Worm (Caenorhabditis elegans) whole organism, young adult: ENCODE measurements around the gene F36H5.14.

Source experiments
- B0019.2 ChIP-seq: fragments of 200-800 bp; sonication (Bioruptor generic); conservative IDR thresholded peaks from 2 replicates; pipeline ENCODE4 v1.3.6; 2022; ENCODE audit warnings: missing genetic modification reagents, missing genetic modification characterization, missing compliant biosample characterization
- B0261.1 ChIP-seq: sonication (generic microtip); optimal IDR thresholded peaks from 2 replicates; lab custom pipeline; 2016; ENCODE audit warnings: mild to moderate bottlenecking, missing genetic modification characterization, moderate library complexity, missing compliant biosample characterization
- C06A6.2 ChIP-seq: fragments of 200-800 bp; sonication (Bioruptor generic); conservative IDR thresholded peaks from 2 replicates; pipeline ENCODE4 v1.3.6; 2022; ENCODE audit warnings: missing genetic modification characterization, missing compliant biosample characterization
- D2030.7 ChIP-seq: fragments of 200-800 bp; sonication (Bioruptor generic); IDR thresholded peaks from 2 replicates; pipeline ENCODE4 v1.3.6; 2022; ENCODE audit warnings: missing genetic modification reagents, missing genetic modification characterization, missing compliant biosample characterization
- F10E7.11 ChIP-seq: sonication (generic microtip); optimal IDR thresholded peaks from 2 replicates; lab custom pipeline; 2017; ENCODE audit warnings: mild to moderate bottlenecking, missing genetic modification characterization, moderate library complexity, missing compliant biosample characterization
- F33H1.4 ChIP-seq: fragments of 200-800 bp; sonication (Bioruptor generic); IDR thresholded peaks from 2 replicates; pipeline ENCODE4 v1.3.6; 2022; ENCODE audit warnings: missing genetic modification reagents, missing genetic modification characterization, missing compliant biosample characterization
- F37B4.10 ChIP-seq: fragments of 200-800 bp; sonication (Bioruptor generic); IDR thresholded peaks from 2 replicates; pipeline ENCODE4 v1.3.6; 2022; ENCODE audit warnings: missing genetic modification characterization, missing compliant biosample characterization
- F57C9.4 ChIP-seq: sonication (generic microtip); optimal IDR thresholded peaks from 2 replicates; lab custom pipeline; 2017; ENCODE audit warnings: mild to moderate bottlenecking, missing genetic modification characterization, missing compliant biosample characterization
- Y53G8AR.9 ChIP-seq: fragments of 200-800 bp; sonication (Bioruptor generic); conservative IDR thresholded peaks from 2 replicates; pipeline ENCODE4 v1.3.6; 2022; ENCODE audit warnings: missing genetic modification reagents, missing genetic modification characterization, missing compliant biosample characterization
- Y67H2A.10 ChIP-seq: fragments of 200-800 bp; sonication (Bioruptor generic); conservative IDR thresholded peaks from 2 replicates; pipeline ENCODE4 v1.3.6; 2022; ENCODE audit warnings: missing genetic modification reagents, missing genetic modification characterization, missing compliant biosample characterization
- Y79H2A.3 ChIP-seq: fragments of 200-800 bp; sonication (Bioruptor generic); conservative IDR thresholded peaks from 2 replicates; pipeline ENCODE4 v1.3.6; 2022; ENCODE audit warnings: missing genetic modification reagents, missing genetic modification characterization, missing compliant biosample characterization
- ZK185.1 ChIP-seq: sonication (generic microtip); optimal IDR thresholded peaks from 2 replicates; lab custom pipeline; 2016; ENCODE audit warnings: mild to moderate bottlenecking, missing genetic modification characterization, missing compliant biosample characterization; ENCODE audit not compliant: poor library complexity, severe bottlenecking
- ama-1 ChIP-seq, 3 experiments: fragments of 150-350 bp in 1 of 3; sonication (generic microtip) in 2 of 3; optimal IDR thresholded peaks; 2 replicates each; lab custom pipeline; 2014 to 2018; ENCODE audit warnings: missing biosample characterization in 2 of 3, missing genetic modification characterization in 2 of 3, missing genetic modification reagents in 2 of 3
- athp-1 ChIP-seq: sonication (generic microtip); optimal IDR thresholded peaks from 2 replicates; lab custom pipeline; 2017; ENCODE audit warnings: mild to moderate bottlenecking, missing genetic modification characterization, missing compliant biosample characterization
- attf-3 ChIP-seq: fragments of 200-800 bp; sonication (Bioruptor generic); conservative IDR thresholded peaks from 2 replicates; pipeline ENCODE4 v1.3.6; 2022; ENCODE audit warnings: missing genetic modification reagents, missing genetic modification characterization, missing compliant biosample characterization
- attf-5 ChIP-seq: fragments of 200-800 bp; sonication (Bioruptor generic); optimal IDR thresholded peaks from 2 replicates; lab custom pipeline; 2018; ENCODE audit warnings: mild to moderate bottlenecking, missing genetic modification characterization, missing compliant biosample characterization
- bed-1 ChIP-seq: fragments of 200-800 bp; sonication (Bioruptor generic); IDR thresholded peaks from 2 replicates; pipeline ENCODE4 v1.3.6; 2022; ENCODE audit warnings: missing genetic modification reagents, missing genetic modification characterization, missing compliant biosample characterization
- ceh-27 ChIP-seq: fragments of 200-800 bp; sonication (Bioruptor generic); optimal IDR thresholded peaks from 2 replicates; lab custom pipeline; 2018; ENCODE audit warnings: mild to moderate bottlenecking, missing genetic modification characterization, moderate library complexity, missing compliant biosample characterization
- ceh-58 ChIP-seq: fragments of 200-800 bp; sonication (Bioruptor generic); IDR thresholded peaks from 2 replicates; pipeline ENCODE4 v1.3.6; 2022; ENCODE audit warnings: missing genetic modification characterization, missing compliant biosample characterization
- dox-1 ChIP-seq: fragments of 200-800 bp; sonication (Bioruptor generic); IDR thresholded peaks from 2 replicates; pipeline ENCODE4 v1.3.6; 2022; ENCODE audit warnings: missing genetic modification reagents, missing genetic modification characterization, missing compliant biosample characterization
- dpff-1 ChIP-seq: sonication (generic microtip); optimal IDR thresholded peaks from 2 replicates; lab custom pipeline; 2017; ENCODE audit warnings: mild to moderate bottlenecking, missing genetic modification characterization, missing compliant biosample characterization
- ekl-4 ChIP-seq: fragments of 200-800 bp; sonication (Bioruptor generic); IDR thresholded peaks from 2 replicates; pipeline ENCODE4 v1.3.6; 2022; ENCODE audit warnings: missing genetic modification reagents, missing genetic modification characterization, missing compliant biosample characterization
- hlh-12 ChIP-seq: sonication (generic microtip); optimal IDR thresholded peaks from 2 replicates; lab custom pipeline; 2016; ENCODE audit warnings: missing genetic modification characterization, missing compliant biosample characterization
- hmg-20 ChIP-seq: fragments of 200-800 bp; sonication (Bioruptor generic); IDR thresholded peaks from 2 replicates; pipeline ENCODE4 v1.3.6; 2022; ENCODE audit warnings: missing genetic modification reagents, missing genetic modification characterization, missing compliant biosample characterization
- hsf-1 ChIP-seq: fragments of 200-800 bp; sonication (Bioruptor generic); IDR thresholded peaks from 2 replicates; pipeline ENCODE4 v1.3.6; 2022; ENCODE audit warnings: missing genetic modification reagents, missing genetic modification characterization, missing compliant biosample characterization
- lag-1 ChIP-seq: fragments of 200-800 bp; sonication (Bioruptor generic); IDR thresholded peaks from 2 replicates; pipeline ENCODE4 v1.3.6; 2022; ENCODE audit warnings: missing genetic modification reagents, missing genetic modification characterization, missing compliant biosample characterization
- lin-54 ChIP-seq: fragments of 200-800 bp; sonication (Bioruptor generic); optimal IDR thresholded peaks from 2 replicates; lab custom pipeline; 2018; ENCODE audit warnings: mild to moderate bottlenecking, missing genetic modification characterization, missing compliant biosample characterization
- lsl-1 ChIP-seq: fragments of 200-800 bp; sonication (Bioruptor generic); optimal IDR thresholded peaks from 2 replicates; lab custom pipeline; 2018; ENCODE audit warnings: mild to moderate bottlenecking, missing genetic modification characterization, moderate library complexity, missing compliant biosample characterization
- madf-8 ChIP-seq: fragments of 200-800 bp; sonication (Bioruptor generic); conservative IDR thresholded peaks from 2 replicates; pipeline ENCODE4 v1.3.6; 2022; ENCODE audit warnings: missing genetic modification reagents, missing genetic modification characterization, missing compliant biosample characterization
- mxl-1 ChIP-seq: sonication (generic microtip); optimal IDR thresholded peaks from 2 replicates; lab custom pipeline; 2016; ENCODE audit warnings: missing genetic modification characterization, missing compliant biosample characterization
- sdz-38 ChIP-seq: sonication (generic microtip); optimal IDR thresholded peaks from 2 replicates; lab custom pipeline; 2016; ENCODE audit warnings: missing genotype, missing genetic modification characterization, missing compliant biosample characterization
- snpc-1.1 ChIP-seq: sonication (generic microtip); optimal IDR thresholded peaks from 2 replicates; lab custom pipeline; 2017; ENCODE audit warnings: missing genetic modification characterization, mild to moderate bottlenecking, missing compliant biosample characterization, antibody characterized with exemption, moderate library complexity, missing genotype, missing genetic modification reagents; ENCODE audit not compliant: insufficient read depth
- tbp1 ChIP-seq: fragments of 200-800 bp; sonication (Bioruptor generic); optimal IDR thresholded peaks from 2 replicates; lab custom pipeline; 2018; ENCODE audit warnings: mild to moderate bottlenecking, missing genetic modification characterization, missing compliant biosample characterization
- tbx-9 ChIP-seq: sonication (generic microtip); optimal IDR thresholded peaks from 2 replicates; lab custom pipeline; 2016; ENCODE audit warnings: borderline replicate concordance, missing genetic modification characterization, inconsistent platforms, missing compliant biosample characterization
- tlf-1 ChIP-seq: fragments of 200-800 bp; sonication (Bioruptor generic); optimal IDR thresholded peaks from 2 replicates; lab custom pipeline; 2018; ENCODE audit warnings: mild to moderate bottlenecking, missing genetic modification characterization, missing compliant biosample characterization
- xnd-1 ChIP-seq: sonication (generic microtip); optimal IDR thresholded peaks from 2 replicates; lab custom pipeline; 2016; ENCODE audit warnings: missing genotype, missing genetic modification reagents, missing genetic modification characterization, missing compliant biosample characterization
- ztf-26 ChIP-seq: sonication (generic microtip); optimal IDR thresholded peaks from 2 replicates; lab custom pipeline; 2017; ENCODE audit warnings: missing genetic modification characterization, missing compliant biosample characterization
- ztf-28 ChIP-seq: fragments of 200-800 bp; sonication (Bioruptor generic); IDR thresholded peaks from 2 replicates; pipeline ENCODE4 v1.3.6; 2022; ENCODE audit warnings: missing genetic modification reagents, missing genetic modification characterization, missing compliant biosample characterization
- ztf-3 ChIP-seq: fragments of 200-800 bp; sonication (Bioruptor generic); optimal IDR thresholded peaks from 2 replicates; lab custom pipeline; 2018; ENCODE audit warnings: mild to moderate bottlenecking, missing genetic modification characterization, missing compliant biosample characterization

Gene F36H5.14

ce11 chrII:1759602-1760001 is 15.7 kb upstream of the F36H5.14 start, which contains the start of gene F36H5.18:
Gene F36H5.18 (plus strand): TSS chrII:1759902.
- TF ChIP-seq Y67H2A.10 (GFP tag; lab: Robert Waterston, UW) (no peak), attf-5 (no peak), tlf-1 (GFP tag; lab: Kevin White, UChicago) (no peak), dox-1 (no peak), B0019.2 (GFP tag; lab: Robert Waterston, UW) (no peak), F33H1.4 (GFP tag; lab: Robert Waterston, UW) (no peak), dpff-1 (tag; lab: Kevin White, UChicago) (no peak), F10E7.11 (tag; lab: Kevin White, UChicago) (no peak), snpc-1.1 (tag; lab: Kevin White, UChicago) (no peak), hmg-20 (GFP tag; lab: Robert Waterston, UW) (no peak), ceh-27 (GFP tag; lab: Kevin White, UChicago) (no peak), tbx-9 (tag; lab: Kevin White, UChicago) (no peak), tbp1 (GFP tag; lab: Kevin White, UChicago) (no peak), ZK185.1 (tag; lab: Kevin White, UChicago) (no peak), ztf-3 (GFP tag; lab: Kevin White, UChicago) (no peak), lin-54 (no peak), Y79H2A.3 (GFP tag; lab: Robert Waterston, UW) (no peak), ztf-28 (no peak), Y53G8AR.9 (GFP tag; lab: Robert Waterston, UW) (no peak), mxl-1 (no peak)

- no peak for TF ChIP-seq sdz-38 (tag; lab: Kevin White, UChicago)
- no peak for TF ChIP-seq lag-1 (GFP tag; lab: Robert Waterston, UW)
- TF ChIP-seq ama-1 (optimal IDR thresholded peaks at IDR 0.05; lab: Kevin White, UChicago), result no peak
- no peak for TF ChIP-seq ama-1 (GFP tag; optimal IDR thresholded peaks at IDR 0.05; lab: Kevin White, UChicago)
- TF ChIP-seq hlh-12 (tag; lab: Kevin White, UChicago), result no peak
- no peak for TF ChIP-seq lin-54
- TF ChIP-seq Y79H2A.3 (GFP tag; lab: Robert Waterston, UW), result no peak
- no peak for TF ChIP-seq lsl-1
- no peak for TF ChIP-seq ztf-26
- TF ChIP-seq B0261.1 (tag; lab: Kevin White, UChicago), result no peak
- no peak for TF ChIP-seq hsf-1 (GFP tag; lab: Robert Waterston, UW)
- no peak for TF ChIP-seq attf-3 (GFP tag; lab: Robert Waterston, UW)
- TF ChIP-seq dpff-1 (tag; lab: Kevin White, UChicago), result no peak
- TF ChIP-seq D2030.7, result no peak
- TF ChIP-seq F57C9.4 (tag; lab: Kevin White, UChicago), result no peak
- TF ChIP-seq ztf-3 (GFP tag; lab: Kevin White, UChicago), result no peak
- TF ChIP-seq C06A6.2, result no peak
- no peak for TF ChIP-seq madf-8 (GFP tag; lab: Robert Waterston, UW)
- TF ChIP-seq ceh-58 (GFP tag; lab: Robert Waterston, UW), result no peak
Measured at ce11 chrII:1761564-1761963, 13.8 kb upstream of the F36H5.14 start, which contains the start of gene F36H5.4. Gene F36H5.4 (plus strand): TSS chrII:1761864.

- TF ChIP-seq F37B4.10 (GFP tag; lab: Robert Waterston, UW) (no peak), xnd-1 (tag; lab: Kevin White, UChicago) (no peak), athp-1 (tag; lab: Kevin White, UChicago) (no peak), bed-1 (GFP tag; lab: Robert Waterston, UW) (no peak), ztf-3 (GFP tag; lab: Kevin White, UChicago) (no peak), ekl-4 (GFP tag; lab: Robert Waterston, UW) (no peak)
Measured at ce11 chrII:1763072-1763471, 12.3 kb upstream of the F36H5.14 start, which contains the start of gene math-28. Gene math-28 (plus strand): TSS chrII:1763372.
